Fruit fly (Drosophila melanogaster) whole organism, embryonic: Measurements from ENCODE around the gene SelT.

Experiments
- Antp ChIP-seq: fragments of 200-800 bp; sonication (Bioruptor generic); optimal IDR thresholded peaks from 3 replicates; lab custom pipeline; 2016; ENCODE audit warnings: missing biosample characterization, missing genetic modification characterization
- Awh ChIP-seq: fragments of 200-800 bp; sonication (Bioruptor generic); IDR thresholded peaks from 2 replicates; pipeline ENCODE4, ENCODE4 v1.3.6; 2022; ENCODE audit warnings: missing biosample characterization, missing genetic modification characterization
- Blimp-1 ChIP-seq: fragments of 200-800 bp; sonication (Bioruptor generic); optimal IDR thresholded peaks from 3 replicates; lab custom pipeline; 2018; ENCODE audit warnings: missing biosample characterization, missing genetic modification characterization, mild to moderate bottlenecking, moderate library complexity, missing genetic modification reagents
- CG1024 ChIP-seq: fragments of 200-800 bp; sonication (Bioruptor generic); IDR thresholded peaks from 2 replicates; pipeline ENCODE4 v1.3.6; 2022; ENCODE audit warnings: missing biosample characterization, missing genetic modification characterization
- CG10321 ChIP-seq: fragments of 200-800 bp; sonication (Bioruptor generic); IDR thresholded peaks from 2 replicates; pipeline ENCODE4 v1.3.6; 2022; ENCODE audit warnings: missing biosample characterization, missing genetic modification characterization
- CG10431 ChIP-seq: fragments of 200-800 bp; sonication (Bioruptor generic); optimal IDR thresholded peaks from 3 replicates; lab custom pipeline; 2018; ENCODE audit warnings: missing biosample characterization, mild to moderate bottlenecking, missing genetic modification characterization
- CG11723 ChIP-seq: fragments of 200-800 bp; sonication (Bioruptor generic); optimal IDR thresholded peaks from 2 replicates; lab custom pipeline; 2017; ENCODE audit warnings: missing biosample characterization, mild to moderate bottlenecking, missing genetic modification characterization
- CG12071 ChIP-seq: fragments of 200-800 bp; sonication (Bioruptor generic); optimal IDR thresholded peaks from 3 replicates; lab custom pipeline; 2018; ENCODE audit warnings: missing biosample characterization, mild to moderate bottlenecking, missing genetic modification characterization
- CG13775 ChIP-seq: fragments of 200-800 bp; sonication (Bioruptor generic); optimal IDR thresholded peaks from 3 replicates; lab custom pipeline; 2017; ENCODE audit warnings: missing biosample characterization, mild to moderate bottlenecking, missing genetic modification characterization
- CG16815 ChIP-seq: fragments of 200-800 bp; sonication (Bioruptor generic); optimal IDR thresholded peaks from 3 replicates; lab custom pipeline; 2017; ENCODE audit warnings: missing biosample characterization, mild to moderate bottlenecking, missing genetic modification characterization
- CG18476 ChIP-seq: fragments of 200-800 bp; sonication (Bioruptor generic); optimal IDR thresholded peaks from 2 replicates; lab custom pipeline; 2016; ENCODE audit warnings: missing biosample characterization, mild to moderate bottlenecking, missing genetic modification characterization
- CG30431 ChIP-seq: fragments of 200-800 bp; sonication (Bioruptor generic); optimal IDR thresholded peaks from 2 replicates; lab custom pipeline; 2017; ENCODE audit warnings: missing biosample characterization, missing genetic modification characterization
- CG3163 ChIP-seq: fragments of 200-800 bp; sonication (Bioruptor generic); optimal IDR thresholded peaks from 3 replicates; lab custom pipeline; 2016; ENCODE audit warnings: missing biosample characterization, missing genetic modification characterization
- CG32532 ChIP-seq: fragments of 200-800 bp; sonication (Bioruptor generic); IDR thresholded peaks from 2 replicates; pipeline ENCODE4 v1.3.6; 2022; ENCODE audit warnings: missing biosample characterization, missing genetic modification characterization
- CG34376 ChIP-seq: fragments of 200-800 bp; sonication (Bioruptor generic); optimal IDR thresholded peaks from 2 replicates; lab custom pipeline; 2018; ENCODE audit warnings: missing biosample characterization, mild to moderate bottlenecking, missing genetic modification characterization
- CG3995 ChIP-seq: fragments of 200-800 bp; sonication (Bioruptor generic); optimal IDR thresholded peaks from 3 replicates; lab custom pipeline; 2016; ENCODE audit warnings: missing biosample characterization, missing genetic modification characterization
- CG42726 ChIP-seq: fragments of 200-800 bp; sonication (Bioruptor generic); IDR thresholded peaks from 2 replicates; pipeline ENCODE4 v1.3.6; 2022; ENCODE audit warnings: missing biosample characterization, missing genetic modification characterization; ENCODE audit not compliant: partially characterized antibody
- CG6254 ChIP-seq: fragments of 200-800 bp; sonication (Bioruptor generic); optimal IDR thresholded peaks from 3 replicates; lab custom pipeline; 2017; ENCODE audit warnings: mild to moderate bottlenecking, missing biosample characterization, missing genetic modification reagents, missing genetic modification characterization
- CG7372 ChIP-seq: fragments of 200-800 bp; sonication (Bioruptor generic); IDR thresholded peaks from 2 replicates; pipeline ENCODE4 v1.3.6; 2022; ENCODE audit warnings: missing biosample characterization, missing genetic modification characterization
- CG7928 ChIP-seq: fragments of 200-800 bp; sonication (Bioruptor generic); optimal IDR thresholded peaks from 2 replicates; lab custom pipeline; 2017; ENCODE audit warnings: missing biosample characterization, mild to moderate bottlenecking, missing genetic modification characterization
- CTCF ChIP-seq: fragments of 200-800 bp; sonication (Bioruptor generic); optimal IDR thresholded peaks from 2 replicates; lab custom pipeline; 2017; ENCODE audit warnings: missing biosample characterization, mild to moderate bottlenecking, missing genetic modification characterization, moderate library complexity
- Camta ChIP-seq: fragments of 200-800 bp; sonication (Bioruptor generic); optimal IDR thresholded peaks from 2 replicates; lab custom pipeline; 2016; ENCODE audit warnings: missing biosample characterization, missing genetic modification characterization
- Deaf1 ChIP-seq: fragments of 200-800 bp; optimal IDR thresholded peaks from 3 replicates; lab custom pipeline; 2019; ENCODE audit warnings: missing biosample characterization, mild to moderate bottlenecking, missing genetic modification characterization, moderate library complexity
- Dref ChIP-seq: fragments of 200-800 bp; sonication (Bioruptor generic); IDR thresholded peaks from 2 replicates; pipeline ENCODE4 v1.3.6; 2022; ENCODE audit warnings: missing biosample characterization, missing genetic modification characterization
- Elba2 ChIP-seq: fragments of 200-800 bp; sonication (Bioruptor generic); optimal IDR thresholded peaks from 3 replicates; lab custom pipeline; 2016; ENCODE audit warnings: missing biosample characterization, missing genetic modification characterization
- Ets65A ChIP-seq: fragments of 200-800 bp; sonication (Bioruptor generic); peaks from one replicate; lab custom pipeline; 2016; ENCODE audit warnings: missing biosample characterization, missing genetic modification characterization
- H15 ChIP-seq: fragments of 200-800 bp; sonication (Bioruptor generic); IDR thresholded peaks from 3 replicates; pipeline ENCODE4 v1.3.6; 2022; ENCODE audit warnings: missing biosample characterization, missing genetic modification characterization
- HLH54F ChIP-seq: fragments of 200-800 bp; sonication (Bioruptor generic); optimal IDR thresholded peaks from 3 replicates; lab custom pipeline; 2016; ENCODE audit warnings: missing biosample characterization, missing genetic modification characterization
- HmgZ ChIP-seq: fragments of 200-800 bp; sonication (Bioruptor generic); optimal IDR thresholded peaks from 2 replicates; lab custom pipeline; 2018; ENCODE audit warnings: missing biosample characterization, mild to moderate bottlenecking, missing genetic modification characterization
- Hr78 ChIP-seq, 2 experiments: fragments of 200-800 bp in 1 of 2; fragments of >200 bp in 1 of 2; sonication (Bioruptor generic) in 1 of 2; optimal IDR thresholded peaks; 2 replicates each; lab custom pipeline; 2017 to 2019; ENCODE audit warnings: missing biosample characterization in 2 of 2, missing genetic modification characterization in 2 of 2, mild to moderate bottlenecking in 1 of 2, moderate library complexity in 1 of 2
- Lpt ChIP-seq: fragments of >200 bp; optimal IDR thresholded peaks from 2 replicates; lab custom pipeline; 2018; ENCODE audit warnings: missing biosample characterization, missing genetic modification characterization
- Myb ChIP-seq: fragments of 200-800 bp; sonication (Bioruptor generic); optimal IDR thresholded peaks from 2 replicates; lab custom pipeline; 2016; ENCODE audit warnings: missing biosample characterization, missing genetic modification characterization
- NC2α ChIP-seq: fragments of 200-800 bp; sonication (Bioruptor generic); optimal IDR thresholded peaks from 2 replicates; lab custom pipeline; 2016; ENCODE audit warnings: missing biosample characterization, missing genetic modification characterization
- Oli ChIP-seq: fragments of 200-800 bp; sonication (Bioruptor generic); optimal IDR thresholded peaks from 2 replicates; lab custom pipeline; 2018; ENCODE audit warnings: missing biosample characterization, mild to moderate bottlenecking, missing genetic modification characterization, moderate library complexity
- Poxn ChIP-seq: fragments of 200-800 bp; sonication (Bioruptor generic); IDR thresholded peaks from 2 replicates; pipeline ENCODE4 v1.3.6; 2022; ENCODE audit warnings: missing biosample characterization, missing genetic modification characterization
- Ravus ChIP-seq: fragments of 200-800 bp; sonication (Bioruptor generic); IDR thresholded peaks from 2 replicates; pipeline ENCODE4 v1.3.6; 2022; ENCODE audit warnings: missing biosample characterization, missing genetic modification characterization
- Stat92E ChIP-seq, 3 experiments: fragments of >200 bp in 2 of 3; fragments of 200-800 bp in 1 of 3; sonication (Bioruptor generic) in 1 of 3; optimal IDR thresholded peaks; 2 replicates each; lab custom pipeline; 2017 to 2019; ENCODE audit warnings: missing biosample characterization in 3 of 3, missing genetic modification characterization in 3 of 3, mild to moderate bottlenecking in 1 of 3, moderate library complexity in 1 of 3
- ara ChIP-seq: fragments of 200-800 bp; sonication (Bioruptor generic); IDR thresholded peaks from 2 replicates; pipeline ENCODE4 v1.3.6; 2022; ENCODE audit warnings: missing biosample characterization, missing genetic modification characterization
- bab2 ChIP-seq: fragments of 200-800 bp; sonication (Bioruptor generic); optimal IDR thresholded peaks from 2 replicates; lab custom pipeline; 2016; ENCODE audit warnings: missing biosample characterization, missing genetic modification characterization
- cad ChIP-seq: fragments of >200 bp; optimal IDR thresholded peaks from 2 replicates; lab custom pipeline; 2017; ENCODE audit warnings: missing biosample characterization, missing genetic modification characterization
- crp ChIP-seq, 2 experiments: fragments of 200-800 bp; sonication (Bioruptor generic); optimal IDR thresholded peaks; 2 replicates in 1 of 2; 3 replicates in 1 of 2; lab custom pipeline; 2017; ENCODE audit warnings: missing biosample characterization in 2 of 2, missing genetic modification characterization in 2 of 2, mild to moderate bottlenecking in 1 of 2, moderate library complexity in 1 of 2
- dm ChIP-seq: fragments of 200-800 bp; sonication (Bioruptor generic); optimal IDR thresholded peaks from 3 replicates; lab custom pipeline; 2016; ENCODE audit warnings: missing biosample characterization, missing genetic modification characterization
- dmrt99B ChIP-seq: fragments of 200-800 bp; sonication (Bioruptor generic); optimal IDR thresholded peaks from 2 replicates; lab custom pipeline; 2018; ENCODE audit warnings: missing biosample characterization, mild to moderate bottlenecking, missing genetic modification characterization, moderate library complexity
- gcm2 ChIP-seq: fragments of 200-800 bp; sonication (Bioruptor generic); optimal IDR thresholded peaks from 2 replicates; lab custom pipeline; 2016; ENCODE audit warnings: missing biosample characterization, missing genetic modification characterization
- gt ChIP-seq: fragments of 200-800 bp; sonication (Bioruptor generic); IDR thresholded peaks from 2 replicates; pipeline ENCODE4 v1.3.6; 2022; ENCODE audit warnings: missing biosample characterization, missing genetic modification characterization
- jing ChIP-seq: fragments of 200-800 bp; sonication (Bioruptor generic); optimal IDR thresholded peaks from 2 replicates; lab custom pipeline; 2018; ENCODE audit warnings: missing biosample characterization, mild to moderate bottlenecking, missing genetic modification characterization
- mam ChIP-seq: fragments of 200-800 bp; sonication (Bioruptor generic); optimal IDR thresholded peaks from 3 replicates; lab custom pipeline; 2016; ENCODE audit warnings: missing biosample characterization, missing genetic modification characterization
- sob ChIP-seq: fragments of 200-800 bp; sonication (Bioruptor generic); IDR thresholded peaks from 2 replicates; pipeline ENCODE4 v1.3.6; 2022; ENCODE audit warnings: missing biosample characterization, missing genetic modification characterization
- sqz ChIP-seq: fragments of 200-800 bp; sonication (Bioruptor generic); optimal IDR thresholded peaks from 3 replicates; lab custom pipeline; 2018; ENCODE audit warnings: missing biosample characterization, mild to moderate bottlenecking, missing genetic modification characterization
- tll ChIP-seq, 2 experiments: fragments of 200-800 bp in 1 of 2; fragments of >200 bp in 1 of 2; sonication (Bioruptor generic) in 1 of 2; optimal IDR thresholded peaks; 2 replicates each; lab custom pipeline; 2017 to 2019; ENCODE audit warnings: missing biosample characterization in 2 of 2, missing genetic modification characterization in 2 of 2, mild to moderate bottlenecking in 1 of 2, moderate library complexity in 1 of 2
- trem ChIP-seq: fragments of 200-800 bp; optimal IDR thresholded peaks from 3 replicates; lab custom pipeline; 2019; ENCODE audit warnings: missing biosample characterization, mild to moderate bottlenecking, missing genetic modification characterization, moderate library complexity

SelT gene

dm6 chr2L:4976988-4977551 lies 33.7 kb upstream of the SelT start, which contains the start of the genes Gmd and CG3792 (continued):
- peak in 1 of 3 experiments; percentile 82 for TF ChIP-seq Stat92E (GFP tag; optimal IDR thresholded peaks at IDR 0.05; lab: Kevin White, UChicago)
- peak; percentile 95 for TF ChIP-seq Antp
- no peak for TF ChIP-seq Deaf1 (tag; lab: Kevin White, UChicago)
- TF ChIP-seq Poxn (GFP tag; lab: Robert Waterston, UW): peak; percentile 86
- peak; percentile 95 for TF ChIP-seq HLH54F (GFP tag; lab: Kevin White, UChicago)
- TF ChIP-seq gcm2 (GFP tag; lab: Kevin White, UChicago): peak; percentile 90
- peak; percentile 96 for TF ChIP-seq CG13775 (GFP tag; lab: Kevin White, UChicago)
- TF ChIP-seq jing: no peak
- TF ChIP-seq Blimp-1: peak; percentile 91
- peak; percentile 83 for TF ChIP-seq dm
- TF ChIP-seq CG30431 (GFP tag; lab: Kevin White, UChicago): peak; percentile 90
- peak; percentile 91 for TF ChIP-seq sqz (GFP tag; lab: Kevin White, UChicago)
- TF ChIP-seq CG12071 (GFP tag; lab: Kevin White, UChicago): no peak
- TF ChIP-seq Dref (GFP tag; lab: Robert Waterston, UW): peak; percentile 77
- TF ChIP-seq CG42726: peak; percentile 76
- peak; percentile 72 for TF ChIP-seq CG7928 (GFP tag; lab: Kevin White, UChicago)
- TF ChIP-seq CG6254 (GFP tag; lab: Kevin White, UChicago): peak; percentile 90
- peak; percentile 94 for TF ChIP-seq ara
- peak; percentile 96 for TF ChIP-seq HmgZ (tag; lab: Kevin White, UChicago)
- TF ChIP-seq CG34376 (GFP tag; lab: Kevin White, UChicago): peak; percentile 93
- peak; percentile 81 for TF ChIP-seq CG10321 (GFP tag; lab: Robert Waterston, UW)
- TF ChIP-seq mam (GFP tag; lab: Kevin White, UChicago): peak; percentile 97
- TF ChIP-seq cad (GFP tag; lab: Kevin White, UChicago): no peak
- TF ChIP-seq bab2 (GFP tag; lab: Kevin White, UChicago): peak; percentile 91
- peak; percentile 87 for TF ChIP-seq gt
- peak; percentile 93 for TF ChIP-seq CG18476
- TF ChIP-seq dmrt99B (tag; lab: Kevin White, UChicago): no peak
- peak; percentile 97 for TF ChIP-seq CG32532 (GFP tag; lab: Robert Waterston, UW)
- TF ChIP-seq trem (tag; lab: Kevin White, UChicago): peak; percentile 94
- TF ChIP-seq Ets65A (GFP tag; lab: Kevin White, UChicago): peak; percentile 99
- peak; percentile 14 to 44 for TF ChIP-seq tll (GFP tag; optimal IDR thresholded peaks at IDR 0.05; lab: Kevin White, UChicago)
- peak; percentile 96 for TF ChIP-seq CG7372 (GFP tag; lab: Robert Waterston, UW)
- TF ChIP-seq CG3163: peak; percentile 72
- TF ChIP-seq Myb (GFP tag; lab: Kevin White, UChicago): peak; percentile 77
- TF ChIP-seq CG16815 (GFP tag; lab: Kevin White, UChicago): peak; percentile 93
- no peak for TF ChIP-seq Lpt (GFP tag; lab: Kevin White, UChicago)
- peak; percentile 82 for TF ChIP-seq CG10431 (GFP tag; lab: Kevin White, UChicago)
- TF ChIP-seq CTCF: peak; percentile 51
- TF ChIP-seq Elba2 (GFP tag; lab: Kevin White, UChicago): peak; percentile 90
- TF ChIP-seq Oli: peak; percentile 94
- peak; percentile 90 for TF ChIP-seq NC2α
- TF ChIP-seq CG11723 (GFP tag; lab: Kevin White, UChicago): peak; percentile 91
- TF ChIP-seq H15 (GFP tag; lab: Robert Waterston, UW): peak; percentile 95
- peak; percentile 96 for TF ChIP-seq Awh (GFP tag; lab: Robert Waterston, UW)
- peak; percentile 97 for TF ChIP-seq sob
- TF ChIP-seq Hr78 (GFP tag; optimal IDR thresholded peaks at IDR 0.05; lab: Kevin White, UChicago): peak in 1 of 2 experiments; percentile 78
- TF ChIP-seq crp (GFP tag; optimal IDR thresholded peaks at IDR 0.05; lab: Kevin White, UChicago): peak in 1 of 2 experiments; percentile 69
- TF ChIP-seq CG1024: peak; percentile 86
- peak; percentile 86 for TF ChIP-seq Ravus (GFP tag; lab: Robert Waterston, UW)
- TF ChIP-seq Camta: peak; percentile 96
- peak; percentile 85 for TF ChIP-seq CG3995 (GFP tag; lab: Kevin White, UChicago)
